Fruit fly (Drosophila melanogaster) ovary, adult (tissue): ENCODE measurements around the gene TfIIFalpha.

Source experiments
- CG17801 ChIP-seq: fragments of 200-800 bp; optimal IDR thresholded peaks from 2 replicates; lab custom pipeline; 2019; ENCODE audit warnings: missing biosample characterization, mild to moderate bottlenecking, missing genetic modification characterization, moderate library complexity; ENCODE audit not compliant: partially characterized antibody

The TfIIFalpha gene

dm6 chr3R:6399289-6399688 lies 19.0 kb downstream of the TfIIFalpha start:
- TF ChIP-seq CG17801 = no peak

- TF ChIP-seq CG17801 = no peak
These were observed 19.5 kb downstream of the TfIIFalpha start for dm6 chr3R:6399752-6400151.

- no peak for TF ChIP-seq CG17801
These were observed 20.6 kb downstream of the TfIIFalpha start for dm6 chr3R:6400710-6401521.

- no peak for TF ChIP-seq CG17801
These were observed 21.2 kb downstream of the TfIIFalpha start for dm6 chr3R:6401522-6401844.

dm6 chr3R:6402522-6403171 lies 22.4 kb downstream of the TfIIFalpha start:
- no peak for TF ChIP-seq CG17801

dm6 chr3R:6403674-6404073 lies 23.4 kb downstream of the TfIIFalpha start:
- no peak for TF ChIP-seq CG17801

- peak; percentile 47 for TF ChIP-seq CG17801
These were observed 23.9 kb downstream of the TfIIFalpha start for dm6 chr3R:6404174-6404573.

dm6 chr3R:6405239-6405638 lies 25.0 kb downstream of the TfIIFalpha start:
- no peak for TF ChIP-seq CG17801

dm6 chr3R:6405674-6406565 lies 25.7 kb downstream of the TfIIFalpha start, which contains the start of gene Dmtn:
Gene Dmtn (minus strand): TSS chr3R:6405895.
- TF ChIP-seq CG17801 = peak; percentile 58

dm6 chr3R:6406566-6407098 lies 26.4 kb downstream of the TfIIFalpha start, which contains the start of gene gpp:
Gene gpp (plus strand): TSS chr3R:6406855.
- peak; percentile 51 for TF ChIP-seq CG17801

dm6 chr3R:6407544-6407943 lies 27.3 kb downstream of the TfIIFalpha start:
- no peak for TF ChIP-seq CG17801

- no peak for TF ChIP-seq CG17801
These were observed 28.2 kb downstream of the TfIIFalpha start for dm6 chr3R:6408467-6408866.

- TF ChIP-seq CG17801 = no peak
These were observed 28.9 kb downstream of the TfIIFalpha start for dm6 chr3R:6409153-6409571.

dm6 chr3R:6410412-6411225 lies 30.4 kb downstream of the TfIIFalpha start:
- TF ChIP-seq CG17801 = peak; percentile 16

- TF ChIP-seq CG17801 = no peak
These were observed 31.4 kb downstream of the TfIIFalpha start for dm6 chr3R:6411454-6412204.
